Worm (Caenorhabditis elegans) whole organism, late embryonic: Measurements from ENCODE around the gene sru-35.

Experiments used
- C38D4.7 ChIP-seq: fragments of 200-800 bp; sonication (Bioruptor generic); optimal IDR thresholded peaks from 2 replicates; lab custom pipeline; 2018; ENCODE audit warnings: mild to moderate bottlenecking, missing genetic modification characterization, moderate library complexity, missing compliant biosample characterization
- F13H6.1 ChIP-seq: sonication (generic microtip); optimal IDR thresholded peaks from 2 replicates; lab custom pipeline; 2016; ENCODE audit warnings: missing genetic modification characterization, missing compliant biosample characterization
- K02D7.2 ChIP-seq: sonication (generic microtip); optimal IDR thresholded peaks from 2 replicates; lab custom pipeline; 2017; ENCODE audit warnings: mild to moderate bottlenecking, missing genetic modification characterization, missing compliant biosample characterization
- K09A11.1 ChIP-seq: sonication (generic microtip); optimal IDR thresholded peaks from 2 replicates; lab custom pipeline; 2017; ENCODE audit warnings: antibody characterized with exemption, mild to moderate bottlenecking, missing genetic modification characterization, missing compliant biosample characterization; ENCODE audit not compliant: insufficient read depth
- Y22D7AL.16 ChIP-seq: sonication (generic microtip); optimal IDR thresholded peaks from 2 replicates; lab custom pipeline; 2016; ENCODE audit warnings: missing genetic modification characterization, missing compliant biosample characterization
- ahr-1 ChIP-seq: sonication (generic microtip); optimal IDR thresholded peaks from 2 replicates; lab custom pipeline; 2016; ENCODE audit warnings: missing genetic modification characterization, missing compliant biosample characterization
- ama-1 ChIP-seq: fragments of 150-350 bp; optimal IDR thresholded peaks from 2 replicates; lab custom pipeline; 2014
- ceh-14 ChIP-seq: sonication (generic microtip); optimal IDR thresholded peaks from 2 replicates; lab custom pipeline; 2016; ENCODE audit warnings: missing genotype, missing genetic modification characterization, missing compliant biosample characterization
- ceh-18 ChIP-seq: sonication (generic microtip); optimal IDR thresholded peaks from 2 replicates; lab custom pipeline; 2016; ENCODE audit warnings: missing genetic modification characterization, missing compliant biosample characterization
- ceh-19 ChIP-seq: fragments of 200-800 bp; sonication (Bioruptor generic); optimal IDR thresholded peaks from 2 replicates; lab custom pipeline; 2018; ENCODE audit warnings: mild to moderate bottlenecking, missing genetic modification characterization, missing compliant biosample characterization
- ceh-2 ChIP-seq: sonication (generic microtip); optimal IDR thresholded peaks from 2 replicates; lab custom pipeline; 2016; ENCODE audit warnings: missing genotype, missing genetic modification characterization, missing compliant biosample characterization
- ceh-24 ChIP-seq: sonication (generic microtip); optimal IDR thresholded peaks from 2 replicates; lab custom pipeline; 2016; ENCODE audit warnings: mild to moderate bottlenecking, missing genetic modification characterization, missing compliant biosample characterization
- ceh-31 ChIP-seq: sonication (generic microtip); optimal IDR thresholded peaks from 2 replicates; lab custom pipeline; 2016; ENCODE audit warnings: missing genetic modification characterization, missing compliant biosample characterization
- ceh-45 ChIP-seq: fragments of 200-800 bp; sonication (Bioruptor generic); IDR thresholded peaks from 2 replicates; pipeline ENCODE4 v1.3.6; 2022; ENCODE audit warnings: missing genetic modification reagents, missing genetic modification characterization, missing compliant biosample characterization
- ceh-48 ChIP-seq: sonication (generic microtip); optimal IDR thresholded peaks from 2 replicates; lab custom pipeline; 2016; ENCODE audit warnings: missing genetic modification characterization, inconsistent platforms, missing compliant biosample characterization
- ceh-9 ChIP-seq: sonication (generic microtip); optimal IDR thresholded peaks from 2 replicates; lab custom pipeline; 2016; ENCODE audit warnings: mild to moderate bottlenecking, missing genetic modification characterization, inconsistent platforms, missing compliant biosample characterization
- elt-2 ChIP-seq: sonication (generic microtip); optimal IDR thresholded peaks from 2 replicates; lab custom pipeline; 2016; ENCODE audit warnings: missing genetic modification reagents, missing genetic modification characterization, missing compliant biosample characterization
- elt-4 ChIP-seq: sonication (generic microtip); optimal IDR thresholded peaks from 2 replicates; lab custom pipeline; 2016; ENCODE audit warnings: missing genetic modification characterization, missing compliant biosample characterization
- fkh-10 ChIP-seq: fragments of 150-350 bp; optimal IDR thresholded peaks from 2 replicates; lab custom pipeline; 2014; ENCODE audit warnings: missing biosample characterization, missing genetic modification reagents, missing genetic modification characterization
- gmeb-2 ChIP-seq: sonication (generic microtip); optimal IDR thresholded peaks from 2 replicates; lab custom pipeline; 2016; ENCODE audit warnings: missing genetic modification characterization, inconsistent platforms, missing compliant biosample characterization
- hlh-13 ChIP-seq: fragments of 200-800 bp; sonication (Bioruptor generic); optimal IDR thresholded peaks from 2 replicates; lab custom pipeline; 2018; ENCODE audit warnings: mild to moderate bottlenecking, missing genetic modification characterization, missing compliant biosample characterization
- hlh-30 ChIP-seq: sonication (generic microtip); optimal IDR thresholded peaks from 2 replicates; lab custom pipeline; 2017; ENCODE audit warnings: antibody characterized with exemption, missing genetic modification characterization, missing compliant biosample characterization; ENCODE audit not compliant: insufficient read depth
- hlh-6 ChIP-seq: sonication (generic microtip); optimal IDR thresholded peaks from 2 replicates; lab custom pipeline; 2016; ENCODE audit warnings: missing genotype, missing genetic modification characterization, missing compliant biosample characterization
- hlh-8 ChIP-seq: sonication (generic microtip); optimal IDR thresholded peaks from 2 replicates; lab custom pipeline; 2016; ENCODE audit warnings: missing genotype, missing genetic modification characterization, missing compliant biosample characterization
- lin-11 ChIP-seq: fragments of 200-800 bp; sonication (Bioruptor generic); optimal IDR thresholded peaks from 2 replicates; lab custom pipeline; 2018; ENCODE audit warnings: mild to moderate bottlenecking, missing genetic modification characterization, missing compliant biosample characterization
- madf-2 ChIP-seq: sonication (generic microtip); optimal IDR thresholded peaks from 2 replicates; lab custom pipeline; 2017; ENCODE audit warnings: missing genetic modification characterization, missing compliant biosample characterization
- mec-3 ChIP-seq: sonication (generic microtip); optimal IDR thresholded peaks from 2 replicates; lab custom pipeline; 2016; ENCODE audit warnings: borderline replicate concordance, missing genetic modification characterization, missing compliant biosample characterization
- nfya-1 ChIP-seq: sonication (generic microtip); optimal IDR thresholded peaks from 2 replicates; lab custom pipeline; 2017; ENCODE audit warnings: missing genetic modification characterization, mild to moderate bottlenecking, missing compliant biosample characterization, antibody characterized with exemption, moderate library complexity
- nhr-11 ChIP-seq: fragments of 150-350 bp; optimal IDR thresholded peaks from 2 replicates; lab custom pipeline; 2014; ENCODE audit warnings: missing biosample characterization, missing genetic modification characterization
- npax-4 ChIP-seq: sonication (generic microtip); optimal IDR thresholded peaks from 2 replicates; lab custom pipeline; 2016; ENCODE audit warnings: missing genetic modification characterization, missing compliant biosample characterization
- odd-2 ChIP-seq: sonication (generic microtip); optimal IDR thresholded peaks from 2 replicates; lab custom pipeline; 2017; ENCODE audit warnings: antibody characterized with exemption, mild to moderate bottlenecking, missing genetic modification characterization, missing compliant biosample characterization
- pag-3 ChIP-seq: sonication (generic microtip); optimal IDR thresholded peaks from 2 replicates; lab custom pipeline; 2016; ENCODE audit warnings: missing compliant biosample characterization, missing genetic modification characterization, borderline replicate concordance
- pat-9 ChIP-seq: fragments of 200-800 bp; sonication (Bioruptor generic); optimal IDR thresholded peaks from 2 replicates; lab custom pipeline; 2018; ENCODE audit warnings: mild to moderate bottlenecking, missing genetic modification characterization, moderate library complexity, missing compliant biosample characterization
- pha-2 ChIP-seq: sonication (generic microtip); optimal IDR thresholded peaks from 2 replicates; lab custom pipeline; 2017; ENCODE audit warnings: mild to moderate bottlenecking, missing genetic modification characterization, missing compliant biosample characterization
- pha-4 ChIP-seq: fragments of 150-350 bp; optimal IDR thresholded peaks from 2 replicates; lab custom pipeline; 2018; ENCODE audit warnings: missing biosample characterization, missing genetic modification reagents, missing genetic modification characterization
- pqm-1 ChIP-seq: sonication (generic microtip); optimal IDR thresholded peaks from 2 replicates; lab custom pipeline; 2016; ENCODE audit warnings: missing genetic modification characterization, missing compliant biosample characterization
- pros-1 ChIP-seq: fragments of 150-350 bp; optimal IDR thresholded peaks from 2 replicates; lab custom pipeline; 2014; ENCODE audit warnings: missing biosample characterization, missing genetic modification reagents, missing genetic modification characterization
- ref-2 ChIP-seq: sonication (generic microtip); optimal IDR thresholded peaks from 2 replicates; lab custom pipeline; 2016; ENCODE audit warnings: missing genetic modification characterization, missing compliant biosample characterization
- sox-2 ChIP-seq: fragments of 200-800 bp; sonication (Bioruptor generic); IDR thresholded peaks from 2 replicates; pipeline ENCODE4 v1.3.6; 2022; ENCODE audit warnings: missing genetic modification reagents, missing genetic modification characterization, missing compliant biosample characterization
- sox-4 ChIP-seq: sonication (generic microtip); optimal IDR thresholded peaks from 2 replicates; lab custom pipeline; 2017; ENCODE audit warnings: mild to moderate bottlenecking, missing genetic modification characterization, inconsistent platforms, missing compliant biosample characterization
- syd-9 ChIP-seq: sonication (generic microtip); optimal IDR thresholded peaks from 2 replicates; lab custom pipeline; 2016; ENCODE audit warnings: mild to moderate bottlenecking, missing genetic modification characterization, moderate library complexity, missing compliant biosample characterization
- tbx-2 ChIP-seq: sonication (generic microtip); optimal IDR thresholded peaks from 2 replicates; lab custom pipeline; 2016; ENCODE audit warnings: missing genetic modification characterization, missing compliant biosample characterization
- tbx-7 ChIP-seq: sonication (generic microtip); optimal IDR thresholded peaks from 2 replicates; lab custom pipeline; 2016; ENCODE audit warnings: missing genotype, missing genetic modification characterization, missing compliant biosample characterization
- ttx-3 ChIP-seq: sonication (generic microtip); optimal IDR thresholded peaks from 2 replicates; lab custom pipeline; 2016; ENCODE audit warnings: missing genetic modification reagents, missing genetic modification characterization, missing compliant biosample characterization
- unc-55 ChIP-seq: sonication (generic microtip); optimal IDR thresholded peaks from 2 replicates; lab custom pipeline; 2017; ENCODE audit warnings: missing biosample characterization, missing genetic modification reagents, missing genetic modification characterization
- zip-5 ChIP-seq: sonication (generic microtip); optimal IDR thresholded peaks from 2 replicates; lab custom pipeline; 2016; ENCODE audit warnings: missing genetic modification characterization, missing compliant biosample characterization
- ztf-16 ChIP-seq: sonication (generic microtip); optimal IDR thresholded peaks from 2 replicates; lab custom pipeline; 2017; ENCODE audit warnings: missing genetic modification characterization, missing compliant biosample characterization

The sru-35 gene

DNA sequence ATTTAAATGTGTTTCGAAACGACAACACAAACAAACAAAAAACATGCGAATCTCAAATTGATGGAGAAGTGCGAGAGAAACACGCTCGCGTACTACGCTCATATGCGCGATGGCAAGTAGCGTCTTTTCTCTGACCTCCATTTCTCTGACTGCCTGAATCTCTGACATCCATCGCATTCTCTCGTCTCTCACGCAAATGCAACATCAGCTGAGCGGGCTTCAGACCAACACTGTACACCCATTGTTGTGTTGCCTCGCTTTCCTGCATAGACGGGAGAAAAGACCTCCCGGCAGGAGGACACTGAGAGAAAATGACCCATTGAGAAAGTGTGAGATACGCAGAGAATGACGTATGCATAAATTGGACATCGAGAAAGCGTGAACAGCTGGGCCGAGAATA is 7.9 kb downstream of the sru-35 start (continued):
- TF ChIP-seq zip-5 (tag; lab: Kevin White, UChicago) (no peak), pha-2 (tag; lab: Kevin White, UChicago) (no peak), mec-3 (no peak), ceh-9 (no peak), hlh-8 (peak; percentile 68), unc-55 (GFP tag; lab: Kevin White, UChicago) (peak; percentile 92), ref-2 (tag; lab: Kevin White, UChicago) (peak; percentile 97), sox-4 (tag; lab: Kevin White, UChicago) (no peak), ztf-16 (tag; lab: Kevin White, UChicago) (peak; percentile 19), ceh-24 (no peak), lin-11 (tag; lab: Kevin White, UChicago) (no peak), nfya-1 (tag; lab: Kevin White, UChicago) (peak; percentile 91), Y22D7AL.16 (tag; lab: Kevin White, UChicago) (no peak), F13H6.1 (peak; percentile 68), ceh-2 (tag; lab: Kevin White, UChicago) (peak; percentile 75), ceh-48 (tag; lab: Kevin White, UChicago) (no peak), K02D7.2 (tag; lab: Kevin White, UChicago) (no peak), ceh-19 (GFP tag; lab: Kevin White, UChicago) (no peak), ahr-1 (no peak), ttx-3 (no peak), gmeb-2 (tag; lab: Kevin White, UChicago) (no peak), syd-9 (tag; lab: Kevin White, UChicago) (peak; percentile 47), tbx-7 (tag; lab: Kevin White, UChicago) (no peak), pros-1 (tag; lab: Kevin White, UChicago) (peak; percentile 81), nhr-11 (tag; lab: Kevin White, UChicago) (no peak), C38D4.7 (GFP tag; lab: Kevin White, UChicago) (no peak), elt-4 (no peak)

ce11 chrIV:8778045-8778444 is 12.0 kb downstream of the sru-35 start, which contains the start of gene C33D9.6:
Gene C33D9.6, minus strand, starts transcription at chrIV:8778145.
- TF ChIP-seq hlh-30 (tag; lab: Kevin White, UChicago): no peak
- TF ChIP-seq ceh-18: no peak
- no peak for TF ChIP-seq pat-9 (tag; lab: Kevin White, UChicago)
- no peak for TF ChIP-seq ama-1 (lab: Kevin White, UChicago)
- TF ChIP-seq ceh-45 (GFP tag; lab: Robert Waterston, UW): no peak
- no peak for TF ChIP-seq tbx-7 (tag; lab: Kevin White, UChicago)
- no peak for TF ChIP-seq ceh-9
- no peak for TF ChIP-seq pha-2 (tag; lab: Kevin White, UChicago)
- TF ChIP-seq zip-5 (tag; lab: Kevin White, UChicago): no peak
- no peak for TF ChIP-seq F13H6.1

ce11 chrIV:8772800-8773256 is 17.2 kb downstream of the sru-35 start, which contains the start of gene F20C5.6:
Gene F20C5.6, minus strand, starts transcription at chrIV:8773206.
- no peak for TF ChIP-seq pat-9 (tag; lab: Kevin White, UChicago)
- no peak for TF ChIP-seq elt-4
- TF ChIP-seq K09A11.1 (tag; lab: Kevin White, UChicago): no peak
- TF ChIP-seq ceh-2 (tag; lab: Kevin White, UChicago): no peak
- no peak for TF ChIP-seq hlh-6 (tag; lab: Kevin White, UChicago)
- no peak for TF ChIP-seq fkh-10 (GFP tag; lab: Kevin White, UChicago)
- no peak for TF ChIP-seq ref-2 (tag; lab: Kevin White, UChicago)
- no peak for TF ChIP-seq pqm-1 (tag; lab: Kevin White, UChicago)
- no peak for TF ChIP-seq madf-2

DNA sequence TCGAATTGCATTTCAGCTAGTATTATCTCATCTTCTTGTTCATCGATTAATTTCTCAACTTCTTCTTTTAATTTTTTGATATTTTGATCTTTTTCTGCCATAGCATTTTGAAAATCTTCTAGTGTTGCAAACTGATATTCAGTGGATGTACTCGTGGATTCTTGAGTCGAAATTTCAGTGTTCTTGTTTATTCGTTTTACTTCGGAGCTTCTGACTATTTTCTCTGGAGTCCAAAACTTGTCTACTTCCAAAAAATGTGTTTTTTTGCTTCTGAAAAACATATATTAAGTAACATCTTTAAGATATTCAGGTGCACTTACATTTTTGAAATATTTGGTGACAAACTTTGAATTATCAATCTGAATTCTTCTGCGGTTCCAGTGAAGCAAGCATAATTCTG is 20.5 kb downstream of the sru-35 start, which contains the start of gene F20C5.5:
Gene F20C5.5 (minus strand): TSS at position 101 of the 400 bp plus-strand sequence.
- TF ChIP-seq pha-4 (tag; lab: Kevin White, UChicago) (no peak), ttx-3 (no peak), ceh-31 (tag; lab: Kevin White, UChicago) (no peak), madf-2 (no peak), sox-2 (GFP tag; lab: Robert Waterston, UW) (no peak), odd-2 (tag; lab: Kevin White, UChicago) (no peak), hlh-13 (no peak), ceh-24 (no peak), npax-4 (tag; lab: Kevin White, UChicago) (no peak), elt-2 (tag; lab: Kevin White, UChicago) (no peak), tbx-2 (no peak), ceh-2 (tag; lab: Kevin White, UChicago) (no peak), nhr-11 (tag; lab: Kevin White, UChicago) (no peak), pag-3 (tag; lab: Kevin White, UChicago) (no peak), ceh-14 (tag; lab: Kevin White, UChicago) (no peak), gmeb-2 (tag; lab: Kevin White, UChicago) (no peak)
